Worm (Caenorhabditis elegans): ENCODE data around the gene hst-2.

Gene hst-2

ce11 chrX:11190443-11190842 lies 16.5 kb downstream of the hst-2 start:
- TF ChIP-seq dpl-1 (GFP tag; optimal IDR thresholded peaks at IDR 0.05) (no peak), ceh-90 (tag; optimal IDR thresholded peaks at IDR 0.05) (no peak), sox-4 (tag; optimal IDR thresholded peaks at IDR 0.05) (no peak), vab-15 (tag; optimal IDR thresholded peaks at IDR 0.05) (no peak), lin-14 (GFP tag; optimal IDR thresholded peaks at IDR 0.05) (peak; percentile 48), sup-37 (GFP tag; optimal IDR thresholded peaks at IDR 0.05) (no peak), lir-3 (tag; optimal IDR thresholded peaks at IDR 0.05; ENCODE audit: poor library complexity) (no peak), lsy-2 (tag; optimal IDR thresholded peaks at IDR 0.05) (no peak), elt-3 (tag; optimal IDR thresholded peaks at IDR 0.05) (peak in 3 of 6 experiments; percentile 7 to 82 (median 31)), blmp-1 (tag; optimal IDR thresholded peaks at IDR 0.05) (peak; percentile 49), C34B4.2 (tag; optimal IDR thresholded peaks at IDR 0.05) (no peak), hlh-17 (GFP tag; optimal IDR thresholded peaks at IDR 0.05; ENCODE audit: borderline replicate concordance) (no peak), egl-13 (tag; optimal IDR thresholded peaks at IDR 0.05) (no peak), lin-35 (GFP tag; optimal IDR thresholded peaks at IDR 0.05) (peak in 1 of 2 experiments; percentile 50), rnt-1 (tag; optimal IDR thresholded peaks at IDR 0.05) (peak; percentile 0), nhr-85 (tag) (peak; percentile 63), jun-1 (tag; optimal IDR thresholded peaks at IDR 0.05) (no peak), snu-23 (GFP tag; optimal IDR thresholded peaks at IDR 0.05) (peak; percentile 54), mdl-1 (tag; optimal IDR thresholded peaks at IDR 0.05) (no peak), pag-3 (tag; optimal IDR thresholded peaks at IDR 0.05; ENCODE audit: borderline replicate concordance, insufficient read depth) (peak; percentile 82), aha-1 (tag; optimal IDR thresholded peaks at IDR 0.05) (no peak), fkh-10 (GFP tag; optimal IDR thresholded peaks at IDR 0.05) (no peak), lin-15B (tag; optimal IDR thresholded peaks at IDR 0.05) (no peak), zip-4 (GFP tag; optimal IDR thresholded peaks at IDR 0.05) (no peak), unc-86 (tag; optimal IDR thresholded peaks at IDR 0.05) (no peak), fos-1 (tag; optimal IDR thresholded peaks at IDR 0.05) (no peak), dsc-1 (tag; optimal IDR thresholded peaks at IDR 0.05) (no peak), aly-2 (tag; optimal IDR thresholded peaks at IDR 0.05) (no peak), nhr-20 (tag; optimal IDR thresholded peaks at IDR 0.05) (peak; percentile 61), unc-98 (GFP tag; IDR thresholded peaks at IDR 0.05) (no peak), nhr-28 (tag; optimal IDR thresholded peaks at IDR 0.05) (no peak), mef-2 (tag; optimal IDR thresholded peaks at IDR 0.05) (no peak), nhr-19 (GFP tag; conservative IDR thresholded peaks at IDR 0.05) (no peak), tlp-1 (tag; optimal IDR thresholded peaks at IDR 0.05) (no peak), nhr-71 (tag; optimal IDR thresholded peaks at IDR 0.05) (peak; percentile 46), zag-1 (tag; optimal IDR thresholded peaks at IDR 0.05) (no peak), mep-1 (tag; optimal IDR thresholded peaks at IDR 0.05) (no peak), nhr-11 (tag; optimal IDR thresholded peaks at IDR 0.05) (no peak), snpc-4 (tag; optimal IDR thresholded peaks at IDR 0.05) (no peak), ama-1 (optimal IDR thresholded peaks at IDR 0.05) (no peak)

- TF ChIP-seq ceh-88 (GFP tag; IDR thresholded peaks at IDR 0.05), result no peak
- TF ChIP-seq aly-2 (tag; optimal IDR thresholded peaks at IDR 0.05), result no peak
- no peak for TF ChIP-seq dsc-1 (tag; optimal IDR thresholded peaks at IDR 0.05)
- no peak for TF ChIP-seq grh-1 (GFP tag; IDR thresholded peaks at IDR 0.05)
- no peak for TF ChIP-seq ceh-82 (tag; optimal IDR thresholded peaks at IDR 0.05)
- TF ChIP-seq ceh-8 (GFP tag; optimal IDR thresholded peaks at IDR 0.05), result no peak
- no peak for TF ChIP-seq unc-86 (tag; optimal IDR thresholded peaks at IDR 0.05)
- TF ChIP-seq nhr-76 (tag; optimal IDR thresholded peaks at IDR 0.05), result no peak
- TF ChIP-seq lin-39 (tag; optimal IDR thresholded peaks at IDR 0.05), result no peak
- no peak for TF ChIP-seq isw-1 (GFP tag; IDR thresholded peaks at IDR 0.05)
- no peak for TF ChIP-seq nhr-12 (tag; optimal IDR thresholded peaks at IDR 0.05)
- no peak for TF ChIP-seq Y116A8C.19 (tag; optimal IDR thresholded peaks at IDR 0.05; ENCODE audit: borderline replicate concordance)
- no peak for TF ChIP-seq unc-130 (tag; optimal IDR thresholded peaks at IDR 0.05)
- no peak for TF ChIP-seq dpl-1 (GFP tag; optimal IDR thresholded peaks at IDR 0.05)
- no peak for TF ChIP-seq unc-62 (GFP tag; optimal IDR thresholded peaks at IDR 0.05)
- TF ChIP-seq zip-4 (GFP tag; optimal IDR thresholded peaks at IDR 0.05), result no peak
- no peak for TF ChIP-seq ceh-63 (GFP tag; optimal IDR thresholded peaks at IDR 0.05)
- TF ChIP-seq snu-23 (GFP tag; optimal IDR thresholded peaks at IDR 0.05), result no peak
- no peak for TF ChIP-seq hpl-2 (GFP tag; optimal IDR thresholded peaks at IDR 0.05)
These were observed 17.4 kb downstream of the hst-2 start, which contains the start of gene F13D2.1 for ce11 chrX:11189515-11189914. Gene F13D2.1 (minus strand): TSS chrX:11189615.
